Worm (Caenorhabditis elegans) whole organism, early embryonic: ENCODE data around the gene Y27F2A.9.
"Not testable (repeated sequence)": the region's sequence is repeated elsewhere in the genome, so short reads cannot be mapped to it uniquely, and the experiment has no call there.

Experiments used
- B0310.2 ChIP-seq: sonication (generic microtip); optimal IDR thresholded peaks from 2 replicates; lab custom pipeline; 2016; ENCODE audit warnings: mild to moderate bottlenecking, missing genetic modification characterization, missing compliant biosample characterization
- F13C5.2 ChIP-seq: sonication (generic microtip); optimal IDR thresholded peaks from 2 replicates; lab custom pipeline; 2017; ENCODE audit warnings: mild to moderate bottlenecking, missing genetic modification characterization, inconsistent platforms, missing compliant biosample characterization
- aly-1 ChIP-seq: sonication (generic microtip); optimal IDR thresholded peaks from 2 replicates; lab custom pipeline; 2016; ENCODE audit warnings: missing genetic modification characterization, missing compliant biosample characterization
- ama-1 ChIP-seq: fragments of 150-350 bp; optimal IDR thresholded peaks from 2 replicates; lab custom pipeline; 2014
- ceh-13 ChIP-seq: fragments of 200-800 bp; sonication (Bioruptor generic); optimal IDR thresholded peaks from 2 replicates; lab custom pipeline; 2018; ENCODE audit warnings: mild to moderate bottlenecking, missing genetic modification characterization, missing compliant biosample characterization
- ceh-36 ChIP-seq: sonication (generic microtip); optimal IDR thresholded peaks from 2 replicates; lab custom pipeline; 2016; ENCODE audit warnings: missing genetic modification characterization, inconsistent platforms, missing compliant biosample characterization
- ets-7 ChIP-seq: sonication (generic microtip); optimal IDR thresholded peaks from 2 replicates; lab custom pipeline; 2016; ENCODE audit warnings: missing genotype, missing genetic modification characterization, missing compliant biosample characterization
- flt-1 ChIP-seq: fragments of 200-800 bp; sonication (Bioruptor generic); IDR thresholded peaks from 2 replicates; pipeline ENCODE4 v1.3.6; 2022; ENCODE audit warnings: missing genetic modification characterization, missing compliant biosample characterization
- hmbx-1 ChIP-seq: sonication (generic microtip); optimal IDR thresholded peaks from 2 replicates; lab custom pipeline; 2016; ENCODE audit warnings: mild to moderate bottlenecking, missing genetic modification characterization, missing compliant biosample characterization
- hmg-4 ChIP-seq: fragments of 200-800 bp; sonication (Bioruptor generic); optimal IDR thresholded peaks from 2 replicates; lab custom pipeline; 2018; ENCODE audit warnings: mild to moderate bottlenecking, missing genetic modification characterization, missing compliant biosample characterization
- hnd-1 ChIP-seq: sonication (generic microtip); optimal IDR thresholded peaks from 2 replicates; lab custom pipeline; 2016; ENCODE audit warnings: missing genetic modification characterization, missing compliant biosample characterization
- pes-1 ChIP-seq: fragments of 200-800 bp; sonication (Bioruptor generic); IDR thresholded peaks from 2 replicates; pipeline ENCODE4 v1.3.6; 2022; ENCODE audit warnings: missing genetic modification reagents, missing genetic modification characterization, missing compliant biosample characterization
- scrt-1 ChIP-seq: fragments of 200-800 bp; sonication (Bioruptor generic); IDR thresholded peaks from 2 replicates; pipeline ENCODE4 v1.3.6; 2022; ENCODE audit warnings: missing genetic modification characterization, missing compliant biosample characterization
- sea-1 ChIP-seq: fragments of 200-800 bp; sonication (Bioruptor generic); conservative IDR thresholded peaks from 2 replicates; pipeline ENCODE4 v1.3.6; 2022; ENCODE audit warnings: missing genetic modification characterization, missing compliant biosample characterization
- tbx-11 ChIP-seq: fragments of 200-800 bp; sonication (Bioruptor generic); IDR thresholded peaks from 2 replicates; pipeline ENCODE4 v1.3.6; 2022; ENCODE audit warnings: missing genetic modification characterization, missing compliant biosample characterization
- tbx-37 ChIP-seq: fragments of 200-800 bp; sonication (Bioruptor generic); conservative IDR thresholded peaks from 2 replicates; pipeline ENCODE4 v1.3.6; 2022; ENCODE audit warnings: missing genetic modification reagents, missing genetic modification characterization, missing compliant biosample characterization
- tra-4 ChIP-seq: sonication (generic microtip); optimal IDR thresholded peaks from 2 replicates; lab custom pipeline; 2017; ENCODE audit warnings: missing genetic modification characterization, missing compliant biosample characterization

Y27F2A.9 gene

DNA sequence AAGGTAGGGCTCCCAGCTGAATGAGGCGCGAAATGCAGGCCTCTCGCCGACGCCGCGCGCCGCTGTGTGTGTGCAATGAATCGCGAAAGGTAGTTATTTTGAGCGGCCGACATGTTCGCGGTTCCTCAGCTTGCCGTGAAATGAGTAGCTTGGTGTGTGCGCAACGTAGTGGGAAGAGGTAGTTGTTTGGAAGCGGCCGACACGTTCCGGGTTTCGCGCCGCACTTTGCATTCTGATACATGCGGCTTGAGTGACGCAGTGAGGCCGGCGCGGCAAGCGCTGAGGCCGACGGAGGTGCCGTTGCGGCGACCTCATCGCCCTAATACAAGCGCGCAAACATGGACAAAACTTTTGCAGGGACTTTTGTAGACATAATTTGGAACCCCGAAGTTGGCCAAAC lies 4.3 kb upstream of the Y27F2A.9 start:
- no peak for TF ChIP-seq aly-1
- TF ChIP-seq F13C5.2 (tag; lab: Kevin White, UChicago) = no peak
- TF ChIP-seq pes-1 = no peak
- TF ChIP-seq sea-1 (GFP tag; lab: Robert Waterston, UW) = no peak
- TF ChIP-seq ceh-36 (tag; lab: Kevin White, UChicago) = no peak
- no peak for TF ChIP-seq ama-1 (lab: Kevin White, UChicago)
- TF ChIP-seq tra-4 (tag; lab: Kevin White, UChicago) = no peak

DNA sequence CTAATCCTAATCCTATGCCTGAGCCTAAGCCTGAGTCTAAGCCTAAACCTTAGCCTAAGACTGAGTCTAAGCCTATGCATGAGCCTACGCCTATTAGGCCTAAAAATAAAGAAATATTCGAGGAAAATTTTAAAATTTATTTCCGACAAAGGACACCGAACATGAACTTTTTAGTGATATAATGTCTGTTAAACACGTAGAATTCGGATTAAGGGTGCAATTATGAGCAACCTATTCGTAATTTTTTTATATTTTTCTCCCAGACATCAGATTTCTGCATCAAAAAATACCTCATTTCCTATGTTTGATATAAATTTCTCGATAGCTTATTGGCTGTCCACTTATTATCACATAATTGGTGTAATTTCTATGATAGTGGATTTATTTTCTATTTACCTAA lies 2.4 kb downstream of the Y27F2A.9 start, which contains the start of gene Y27F2A.11:
Gene Y27F2A.11 (plus strand): TSS at position 301 of the 400 bp plus-strand sequence.
- TF ChIP-seq B0310.2 (tag; lab: Kevin White, UChicago); hmg-4; hmbx-1 (tag; lab: Kevin White, UChicago): not testable (repeated sequence)

DNA sequence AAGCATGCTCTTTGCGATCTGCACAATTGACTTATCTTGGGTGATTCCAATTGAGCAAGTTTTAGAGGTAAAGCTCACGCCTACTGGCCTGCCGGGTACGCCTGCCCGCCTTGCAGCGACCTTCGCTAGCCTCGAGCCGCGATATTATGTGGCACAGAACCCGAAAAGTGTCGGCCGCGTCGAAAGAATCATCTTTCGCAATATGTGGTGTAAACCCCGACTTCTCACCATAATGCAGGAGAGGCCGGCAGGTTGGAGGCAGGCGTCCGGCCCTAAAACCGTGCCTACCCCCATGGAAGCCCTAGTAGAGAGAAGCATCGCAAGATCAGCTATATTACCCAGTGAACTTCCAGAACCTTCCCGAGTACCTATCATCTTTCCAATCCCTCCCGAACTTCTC lies 5.6 kb downstream of the Y27F2A.9 start:
- TF ChIP-seq hmbx-1 (tag; lab: Kevin White, UChicago) = no peak
- no peak for TF ChIP-seq sea-1 (GFP tag; lab: Robert Waterston, UW)
- TF ChIP-seq ceh-36 (tag; lab: Kevin White, UChicago) = no peak
- no peak for TF ChIP-seq pes-1
- TF ChIP-seq aly-1 = no peak
- no peak for TF ChIP-seq tbx-37 (GFP tag; lab: Robert Waterston, UW)
- no peak for TF ChIP-seq B0310.2 (tag; lab: Kevin White, UChicago)
- no peak for TF ChIP-seq ama-1 (lab: Kevin White, UChicago)
- no peak for TF ChIP-seq ceh-13 (GFP tag; lab: Kevin White, UChicago)
- TF ChIP-seq scrt-1 = no peak
- no peak for TF ChIP-seq F13C5.2 (tag; lab: Kevin White, UChicago)
- TF ChIP-seq tra-4 (tag; lab: Kevin White, UChicago) = no peak
- no peak for TF ChIP-seq flt-1 (GFP tag; lab: Robert Waterston, UW)
- no peak for TF ChIP-seq hnd-1 (tag; lab: Kevin White, UChicago)
- TF ChIP-seq tbx-11 (GFP tag; lab: Robert Waterston, UW) = no peak
- no peak for TF ChIP-seq hmg-4
- no peak for TF ChIP-seq ets-7

DNA sequence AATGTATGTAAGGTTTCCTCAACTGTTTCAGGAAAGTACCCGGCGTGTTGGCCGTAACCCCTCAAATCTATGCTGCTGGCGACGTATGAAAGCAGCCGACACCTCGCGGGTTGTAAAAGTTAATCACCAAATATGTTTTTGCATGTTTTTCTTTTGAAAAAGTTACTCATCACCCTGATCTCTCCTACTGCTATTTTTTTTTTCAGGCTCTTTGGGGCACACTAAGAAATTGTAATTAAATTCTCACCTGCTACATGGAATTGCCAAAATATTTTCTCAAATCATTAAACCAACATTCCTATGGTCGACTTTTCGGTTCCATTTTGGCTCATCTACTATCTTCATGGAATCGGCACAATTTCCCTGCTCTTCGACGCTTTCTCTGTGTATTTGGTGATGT lies 6.6 kb downstream of the Y27F2A.9 start, which contains the start of gene sri-78:
Gene sri-78 (plus strand): TSS at position 301 of the 400 bp plus-strand sequence.
- not testable (repeated sequence) for TF ChIP-seq hmg-4; ceh-13 (GFP tag; lab: Kevin White, UChicago); flt-1 (GFP tag; lab: Robert Waterston, UW)

DNA sequence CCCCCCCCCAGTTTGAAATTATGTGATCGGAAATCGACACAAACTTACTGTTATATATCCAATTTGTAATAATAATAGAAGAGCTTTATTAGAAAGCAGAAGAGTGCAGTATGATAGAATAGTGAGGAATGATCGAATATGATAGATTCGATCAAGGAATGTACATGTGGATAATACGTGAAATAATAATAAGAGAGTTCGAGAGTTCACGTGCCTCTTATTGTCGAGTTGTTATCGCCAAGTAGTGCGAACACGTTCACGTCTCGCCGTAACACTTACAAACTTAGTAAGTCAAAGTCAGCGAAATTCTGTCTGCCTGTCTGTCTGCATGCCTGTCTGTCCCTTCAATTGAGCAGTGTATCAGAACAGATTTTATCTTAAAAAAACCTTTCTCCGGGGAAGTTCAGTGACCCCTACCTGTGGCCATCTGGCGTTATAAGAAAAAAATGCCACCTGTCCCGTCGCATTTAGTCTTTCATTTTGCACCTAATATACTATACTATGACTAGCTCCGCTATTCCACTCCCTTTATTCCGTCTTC lies 8.1 kb downstream of the Y27F2A.9 start, which contains the start of the genes Y27F2A.6 and Y27F2A.8:
Gene Y27F2A.6 (minus strand): TSS at position 101 of the 541 bp plus-strand sequence.
Gene Y27F2A.8 (plus strand): TSS at position 491 of the 541 bp plus-strand sequence.
- not testable (repeated sequence) for TF ChIP-seq ets-7; ceh-13 (GFP tag; lab: Kevin White, UChicago); pes-1

DNA sequence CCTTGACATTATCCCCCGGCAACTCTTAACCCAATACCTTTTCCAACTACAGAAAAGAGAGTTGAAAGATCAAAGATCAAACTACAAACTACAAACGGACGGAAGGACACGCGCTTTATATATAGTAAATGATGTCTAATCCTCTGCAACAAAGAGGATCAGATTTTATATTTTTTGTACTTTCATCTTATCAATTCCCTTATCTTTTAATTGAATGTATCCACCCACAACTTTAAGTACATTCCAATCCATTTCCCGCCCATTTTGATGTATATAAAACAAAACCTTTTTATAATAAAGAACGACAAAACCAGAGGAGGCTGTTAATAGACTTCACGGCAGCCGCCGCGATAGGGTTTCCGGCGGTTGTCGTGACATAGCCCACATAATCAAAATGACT lies 13.8 kb downstream of the Y27F2A.9 start, which contains the start of gene sri-40:
Gene sri-40 (plus strand): TSS at position 301 of the 400 bp plus-strand sequence.
- not testable (repeated sequence) for TF ChIP-seq hmg-4; tra-4 (tag; lab: Kevin White, UChicago); ets-7

DNA sequence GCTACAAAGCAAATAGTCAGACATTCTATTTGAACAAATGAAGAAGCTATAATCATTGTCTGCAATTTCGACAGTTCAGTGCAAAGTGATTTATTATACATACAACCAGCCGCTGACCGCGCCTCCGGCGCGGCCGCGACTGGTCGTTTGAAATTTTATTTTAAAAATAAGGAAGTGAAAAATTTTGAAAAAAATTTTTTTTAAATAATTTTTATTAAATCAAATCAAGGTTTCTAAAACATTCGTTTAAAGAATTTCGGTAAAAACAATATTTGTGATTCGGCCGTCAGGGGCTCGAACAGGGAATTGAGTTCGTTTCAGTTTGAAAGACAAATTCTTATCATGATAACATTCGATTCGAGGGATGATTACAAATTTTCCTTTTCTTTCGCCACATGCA lies 19.3 kb downstream of the Y27F2A.9 start, which contains the start of gene Y27F2A.10:
Gene Y27F2A.10 (minus strand): TSS at position 101 of the 400 bp plus-strand sequence.
- TF ChIP-seq sea-1 (GFP tag; lab: Robert Waterston, UW) (no peak), ama-1 (lab: Kevin White, UChicago) (no peak), scrt-1 (no peak), hmg-4 (no peak), tra-4 (tag; lab: Kevin White, UChicago) (no peak), tbx-37 (GFP tag; lab: Robert Waterston, UW) (no peak), pes-1 (no peak), B0310.2 (tag; lab: Kevin White, UChicago) (no peak), ceh-13 (GFP tag; lab: Kevin White, UChicago) (no peak), hnd-1 (tag; lab: Kevin White, UChicago) (no peak), flt-1 (GFP tag; lab: Robert Waterston, UW) (no peak), hmbx-1 (tag; lab: Kevin White, UChicago) (no peak), tbx-11 (GFP tag; lab: Robert Waterston, UW) (no peak), F13C5.2 (tag; lab: Kevin White, UChicago) (no peak), ceh-36 (tag; lab: Kevin White, UChicago) (no peak)

DNA sequence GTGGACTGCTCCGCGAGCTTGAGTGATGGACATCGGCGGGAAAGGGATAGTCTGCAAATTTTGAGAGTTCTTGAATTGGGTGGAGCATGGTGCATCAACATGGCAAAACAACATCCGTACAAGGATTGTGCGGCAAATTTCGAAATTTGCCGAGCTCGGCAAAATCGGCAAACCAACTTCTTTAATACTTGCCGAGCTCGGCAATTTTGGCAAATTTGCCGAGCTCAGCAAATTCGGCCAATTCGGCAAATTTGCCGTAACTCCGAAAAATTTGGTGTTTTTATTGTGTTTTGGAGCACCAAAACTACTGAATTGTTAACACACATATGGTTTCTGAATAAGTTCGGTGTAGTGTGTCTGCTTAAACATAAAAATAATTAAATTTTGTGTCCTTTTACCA lies 21.4 kb downstream of the Y27F2A.9 start, which contains the start of gene fbxc-55:
Gene fbxc-55 (minus strand): TSS at position 101 of the 400 bp plus-strand sequence.
- no peak for TF ChIP-seq tra-4 (tag; lab: Kevin White, UChicago)
- no peak for TF ChIP-seq aly-1
- no peak for TF ChIP-seq F13C5.2 (tag; lab: Kevin White, UChicago)
- no peak for TF ChIP-seq hnd-1 (tag; lab: Kevin White, UChicago)
- TF ChIP-seq scrt-1 = no peak
- no peak for TF ChIP-seq ets-7
- no peak for TF ChIP-seq tbx-11 (GFP tag; lab: Robert Waterston, UW)
- TF ChIP-seq flt-1 (GFP tag; lab: Robert Waterston, UW) = no peak
- TF ChIP-seq B0310.2 (tag; lab: Kevin White, UChicago) = no peak
- no peak for TF ChIP-seq hmbx-1 (tag; lab: Kevin White, UChicago)
- TF ChIP-seq ama-1 (lab: Kevin White, UChicago) = no peak
